Worm (Caenorhabditis elegans) whole organism, young adult: Measurements from ENCODE around the gene dlat-2.

ENCODE experiments used
- ama-1 ChIP-seq, 3 experiments: fragments of 150-350 bp in 1 of 3; sonication (generic microtip) in 2 of 3; optimal IDR thresholded peaks; 2 replicates each; lab custom pipeline; 2014 to 2018; ENCODE audit warnings: missing biosample characterization in 2 of 3, missing genetic modification characterization in 2 of 3, missing genetic modification reagents in 2 of 3
- attf-6 ChIP-seq: fragments of 200-800 bp; sonication (Bioruptor generic); IDR thresholded peaks from 2 replicates; pipeline ENCODE4 v1.3.6; 2022; ENCODE audit warnings: missing genetic modification reagents, missing genetic modification characterization, missing compliant biosample characterization
- ceh-58 ChIP-seq: fragments of 200-800 bp; sonication (Bioruptor generic); IDR thresholded peaks from 2 replicates; pipeline ENCODE4 v1.3.6; 2022; ENCODE audit warnings: missing genetic modification characterization, missing compliant biosample characterization
- ekl-4 ChIP-seq: fragments of 200-800 bp; sonication (Bioruptor generic); IDR thresholded peaks from 2 replicates; pipeline ENCODE4 v1.3.6; 2022; ENCODE audit warnings: missing genetic modification reagents, missing genetic modification characterization, missing compliant biosample characterization
- fkh-3 ChIP-seq: sonication (generic microtip); optimal IDR thresholded peaks from 2 replicates; lab custom pipeline; 2016; ENCODE audit warnings: mild to moderate bottlenecking, missing genetic modification characterization, missing compliant biosample characterization
- lin-26 ChIP-seq: fragments of 200-800 bp; sonication (Bioruptor generic); IDR thresholded peaks from 2 replicates; pipeline ENCODE4 v1.3.6; 2022; ENCODE audit warnings: missing genetic modification reagents, missing genetic modification characterization, missing compliant biosample characterization
- somi-1 ChIP-seq: fragments of 200-800 bp; sonication (Bioruptor generic); optimal IDR thresholded peaks from 2 replicates; lab custom pipeline; 2018; ENCODE audit warnings: mild to moderate bottlenecking, missing genetic modification characterization, missing compliant biosample characterization
- ztf-3 ChIP-seq: fragments of 200-800 bp; sonication (Bioruptor generic); optimal IDR thresholded peaks from 2 replicates; lab custom pipeline; 2018; ENCODE audit warnings: mild to moderate bottlenecking, missing genetic modification characterization, missing compliant biosample characterization

- no peak for TF ChIP-seq attf-6
- TF ChIP-seq ztf-3 (GFP tag; lab: Kevin White, UChicago): no peak
- no peak for TF ChIP-seq lin-26 (GFP tag; lab: Robert Waterston, UW)
- no peak for TF ChIP-seq somi-1
- no peak for TF ChIP-seq fkh-3 (tag; lab: Kevin White, UChicago)
- TF ChIP-seq ceh-58 (GFP tag; lab: Robert Waterston, UW): no peak
- no peak for TF ChIP-seq ama-1 (optimal IDR thresholded peaks at IDR 0.05; lab: Kevin White, UChicago)
- no peak for TF ChIP-seq ama-1 (GFP tag; optimal IDR thresholded peaks at IDR 0.05; lab: Kevin White, UChicago)
- TF ChIP-seq ekl-4: no peak
Observed at ce11 chrIV:17338920-17339510, 41.4 kb upstream of the dlat-2 start, which contains the start of gene C49C3.10.
